Fruit fly (Drosophila melanogaster): ENCODE data around the gene CG10646.

DNA sequence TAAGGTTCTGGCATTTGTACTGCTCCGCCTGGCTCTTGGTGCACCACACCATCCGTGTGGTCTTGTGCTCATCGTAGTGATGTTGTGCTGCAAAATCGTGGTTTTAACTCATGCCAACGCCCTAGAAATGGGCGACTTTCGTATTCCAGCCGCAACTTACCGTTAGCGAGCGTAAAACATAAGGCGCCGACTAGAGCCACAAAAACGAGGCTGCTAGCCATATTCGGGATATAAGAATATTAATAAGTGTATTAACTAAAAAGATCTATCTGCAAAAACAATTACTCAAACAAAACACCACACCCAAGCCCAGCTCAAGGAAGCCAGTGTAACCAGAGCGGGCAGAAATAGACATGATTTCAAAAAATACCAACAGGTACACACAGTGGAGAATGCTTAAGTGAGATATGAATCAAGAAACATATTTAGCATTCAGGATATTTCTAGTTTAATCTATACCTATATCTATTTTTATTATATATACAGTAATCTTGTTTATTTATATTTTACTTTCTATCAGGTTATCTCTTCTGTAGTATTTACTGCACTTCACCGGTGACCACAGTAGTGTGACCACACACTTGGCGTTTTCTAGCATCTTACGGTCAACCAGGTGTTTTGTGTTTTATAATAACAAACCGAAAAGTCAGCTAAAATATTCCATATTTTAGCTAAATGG lies 29.8 kb upstream of the CG10646 start, which contains the start of the genes Tsf2 and CG34242:
- TF ChIP-seq rn (GFP tag; IDR thresholded peaks at IDR 0.05) (peak; percentile 71), CG8301 (tag; optimal IDR thresholded peaks at IDR 0.05) (peak; percentile 87)

Measured in whole organism, pupa.